Fruit fly (Drosophila melanogaster): ENCODE data around the gene IP3K2.
A peak's percentile ranks its signal among the peaks of the same experiment; 100 is the strongest.

The IP3K2 gene

DNA sequence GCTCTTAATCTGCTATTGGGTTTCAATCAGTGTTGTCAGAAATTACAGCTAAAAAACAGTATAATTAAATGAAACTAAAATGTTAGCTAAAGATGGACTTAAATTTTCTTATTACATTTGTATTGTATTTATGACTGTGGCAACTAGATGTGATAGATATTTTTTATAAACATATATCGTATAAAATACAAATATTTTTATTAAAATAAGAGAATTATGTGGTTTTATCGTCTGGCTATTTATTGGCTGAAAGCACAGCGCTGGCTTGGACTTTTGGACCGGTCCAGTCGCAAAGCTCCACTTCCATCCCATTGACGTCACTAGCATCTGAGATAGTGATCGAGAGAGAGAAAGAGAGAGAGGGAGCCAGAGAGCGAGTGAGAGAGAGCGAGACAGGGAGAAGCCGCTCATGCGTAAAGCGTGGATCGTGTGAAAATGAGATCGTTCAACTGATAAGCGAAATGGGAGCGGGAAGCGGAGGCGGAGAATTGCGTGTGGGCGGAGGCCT is 16.0 kb downstream of the IP3K2 start (continued):
- TF ChIP-seq cato (GFP tag; optimal IDR thresholded peaks at IDR 0.05; ENCODE audit: borderline replicate concordance) (no peak), Max (GFP tag; optimal IDR thresholded peaks at IDR 0.05) (no peak), CG1602 (GFP tag; optimal IDR thresholded peaks at IDR 0.05) (no peak), Xrp1 (GFP tag; IDR thresholded peaks at IDR 0.05) (no peak), E2f1 (GFP tag; IDR thresholded peaks at IDR 0.05) (peak; percentile 8; the same call in 1 of the 2 replicates), CG9817 (tag; optimal IDR thresholded peaks at IDR 0.05) (no peak), D (optimal IDR thresholded peaks at IDR 0.05) (no peak), D (GFP tag; optimal IDR thresholded peaks at IDR 0.05) (no peak), CG11247 (GFP tag; IDR thresholded peaks at IDR 0.05) (no peak), ash1 (GFP tag; optimal IDR thresholded peaks at IDR 0.05) (no peak), vfl (GFP tag; optimal IDR thresholded peaks at IDR 0.05) (no peak), zen (tag; optimal IDR thresholded peaks at IDR 0.05) (no peak), ttk (GFP tag; IDR thresholded peaks at IDR 0.05) (no peak), Optix (GFP tag; IDR thresholded peaks at IDR 0.05) (no peak), CG5953 (GFP tag; IDR thresholded peaks at IDR 0.05) (no peak), pum (GFP tag; optimal IDR thresholded peaks at IDR 0.05) (no peak), pzg (GFP tag; optimal IDR thresholded peaks at IDR 0.05) (no peak), eve (GFP tag; optimal IDR thresholded peaks at IDR 0.05) (peak in 1 of 2 experiments; percentile 48), Hr39 (optimal IDR thresholded peaks at IDR 0.05) (no peak), kay (GFP tag; optimal IDR thresholded peaks at IDR 0.05) (no peak), ro (GFP tag; IDR thresholded peaks at IDR 0.05) (no peak), onecut (GFP tag; IDR thresholded peaks at IDR 0.05) (no peak), psq (GFP tag; optimal IDR thresholded peaks at IDR 0.05) (no peak), CG1529 (GFP tag; optimal IDR thresholded peaks at IDR 0.05) (no peak), CG12659 (GFP tag; optimal IDR thresholded peaks at IDR 0.05) (peak; percentile 38), CG3407 (GFP tag; optimal IDR thresholded peaks at IDR 0.05) (no peak), CG1024 (GFP tag; IDR thresholded peaks at IDR 0.05) (no peak), corto (GFP tag; optimal IDR thresholded peaks at IDR 0.05) (no peak), CG10267 (tag; optimal IDR thresholded peaks at IDR 0.05) (peak; percentile 31), abd-A (tag; optimal IDR thresholded peaks at IDR 0.05) (peak; percentile 22), ken (GFP tag; IDR thresholded peaks at IDR 0.05) (no peak), MESR4 (GFP tag; optimal IDR thresholded peaks at IDR 0.05) (no peak), CG3726 (GFP tag; IDR thresholded peaks at IDR 0.05) (no peak), CG31365 (tag; optimal IDR thresholded peaks at IDR 0.05) (no peak), CG42726 (GFP tag; IDR thresholded peaks at IDR 0.05; ENCODE audit: partially characterized antibody) (no peak), Med (GFP tag) (peak; percentile 70), CG12155 (GFP tag; optimal IDR thresholded peaks at IDR 0.05) (no peak), CG17361 (GFP tag; IDR thresholded peaks at IDR 0.05) (peak; percentile 59; the same call in 2 of the 3 replicates), C15 (GFP tag; IDR thresholded peaks at IDR 0.05) (no peak), Dip3 (GFP tag; optimal IDR thresholded peaks at IDR 0.05) (no peak), CG2129 (GFP tag; IDR thresholded peaks at IDR 0.05; ENCODE audit: partially characterized antibody) (no peak), peb (GFP tag; IDR thresholded peaks at IDR 0.05) (no peak), ac (GFP tag; optimal IDR thresholded peaks at IDR 0.05) (no peak), CG11696 (GFP tag; IDR thresholded peaks at IDR 0.05) (no peak), ci (GFP tag; IDR thresholded peaks at IDR 0.05) (no peak), odd (GFP tag; optimal IDR thresholded peaks at IDR 0.05) (no peak), bigmax (GFP tag; optimal IDR thresholded peaks at IDR 0.05) (no peak), PHDP (tag; optimal IDR thresholded peaks at IDR 0.05) (peak; percentile 58), en (GFP tag; optimal IDR thresholded peaks at IDR 0.05) (no peak), Fer3 (tag; optimal IDR thresholded peaks at IDR 0.05) (peak; percentile 51), Atf-2 (GFP tag; optimal IDR thresholded peaks at IDR 0.05) (no peak), Spps (tag; optimal IDR thresholded peaks at IDR 0.05) (no peak), CG7745 (tag; optimal IDR thresholded peaks at IDR 0.05) (no peak)

Measured in whole organism, embryonic.